Worm (Caenorhabditis elegans) whole organism, young adult: ENCODE results near the gene tat-2.

ENCODE experiments used
- B0035.1 ChIP-seq: sonication (generic microtip); optimal IDR thresholded peaks from 2 replicates; lab custom pipeline; 2016; ENCODE audit warnings: missing genetic modification characterization, mild to moderate bottlenecking, missing compliant biosample characterization, missing genotype, missing genetic modification reagents
- B0336.3 ChIP-seq: fragments of 200-800 bp; sonication (Bioruptor generic); IDR thresholded peaks from 2 replicates; pipeline ENCODE4 v1.3.6; 2022; ENCODE audit warnings: missing genetic modification characterization, missing compliant biosample characterization
- D2030.7 ChIP-seq: fragments of 200-800 bp; sonication (Bioruptor generic); IDR thresholded peaks from 2 replicates; pipeline ENCODE4 v1.3.6; 2022; ENCODE audit warnings: missing genetic modification reagents, missing genetic modification characterization, missing compliant biosample characterization
- F22D6.2 ChIP-seq: sonication (generic microtip); optimal IDR thresholded peaks from 2 replicates; lab custom pipeline; 2016; ENCODE audit warnings: mild to moderate bottlenecking, missing genetic modification characterization, missing compliant biosample characterization
- F23B12.7 ChIP-seq: sonication (generic microtip); optimal IDR thresholded peaks from 2 replicates; lab custom pipeline; 2017; ENCODE audit warnings: missing genetic modification characterization, mild to moderate bottlenecking, missing compliant biosample characterization, antibody characterized with exemption, moderate library complexity; ENCODE audit not compliant: insufficient read depth
- F55B11.4 ChIP-seq: sonication (generic microtip); optimal IDR thresholded peaks from 2 replicates; lab custom pipeline; 2016; ENCODE audit warnings: missing compliant biosample characterization, missing genetic modification characterization, borderline replicate concordance; ENCODE audit not compliant: insufficient read depth
- F57A8.1 ChIP-seq: fragments of 200-800 bp; sonication (Bioruptor generic); optimal IDR thresholded peaks from 2 replicates; lab custom pipeline; 2018; ENCODE audit warnings: mild to moderate bottlenecking, missing genetic modification characterization, moderate library complexity, missing compliant biosample characterization
- Y53F4B.3 ChIP-seq: fragments of 200-800 bp; sonication (Bioruptor generic); IDR thresholded peaks from 2 replicates; pipeline ENCODE4 v1.3.6; 2022; ENCODE audit warnings: missing genetic modification reagents, missing genetic modification characterization, missing compliant biosample characterization
- Y56A3A.18 ChIP-seq: fragments of 200-800 bp; sonication (Bioruptor generic); IDR thresholded peaks from 2 replicates; pipeline ENCODE4 v1.3.6; 2022; ENCODE audit warnings: missing genetic modification reagents, missing genetic modification characterization, missing compliant biosample characterization
- ZK185.1 ChIP-seq: sonication (generic microtip); optimal IDR thresholded peaks from 2 replicates; lab custom pipeline; 2016; ENCODE audit warnings: mild to moderate bottlenecking, missing genetic modification characterization, missing compliant biosample characterization; ENCODE audit not compliant: poor library complexity, severe bottlenecking
- akir-1 ChIP-seq: fragments of 200-800 bp; sonication (Bioruptor generic); optimal IDR thresholded peaks from 2 replicates; lab custom pipeline; 2018; ENCODE audit warnings: mild to moderate bottlenecking, missing genetic modification characterization, moderate library complexity, missing compliant biosample characterization
- aptf-3 ChIP-seq: fragments of 200-800 bp; sonication (Bioruptor generic); IDR thresholded peaks from 2 replicates; pipeline ENCODE4 v1.3.6; 2022; ENCODE audit warnings: missing genetic modification characterization, missing compliant biosample characterization
- atf-7 ChIP-seq: sonication (generic microtip); optimal IDR thresholded peaks from 2 replicates; lab custom pipeline; 2017; ENCODE audit warnings: mild to moderate bottlenecking, missing genetic modification characterization, missing compliant biosample characterization
- athp-1 ChIP-seq: sonication (generic microtip); optimal IDR thresholded peaks from 2 replicates; lab custom pipeline; 2017; ENCODE audit warnings: mild to moderate bottlenecking, missing genetic modification characterization, missing compliant biosample characterization
- attf-6 ChIP-seq: fragments of 200-800 bp; sonication (Bioruptor generic); IDR thresholded peaks from 2 replicates; pipeline ENCODE4 v1.3.6; 2022; ENCODE audit warnings: missing genetic modification reagents, missing genetic modification characterization, missing compliant biosample characterization
- cebp-1 ChIP-seq, 2 experiments: fragments of 200-800 bp in 1 of 2; sonication (Bioruptor generic) in 1 of 2; sonication (generic microtip) in 1 of 2; IDR thresholded peaks in 1 of 2; optimal IDR thresholded peaks in 1 of 2; 2 replicates each; pipeline versions ENCODE4 v1.3.6 to Lab custom; 2017 to 2022; ENCODE audit warnings: missing compliant biosample characterization in 2 of 2, missing genetic modification characterization in 2 of 2, mild to moderate bottlenecking in 1 of 2, missing genetic modification reagents in 1 of 2, moderate library complexity in 1 of 2
- dox-1 ChIP-seq: fragments of 200-800 bp; sonication (Bioruptor generic); IDR thresholded peaks from 2 replicates; pipeline ENCODE4 v1.3.6; 2022; ENCODE audit warnings: missing genetic modification reagents, missing genetic modification characterization, missing compliant biosample characterization
- dpl-1 ChIP-seq: fragments of 150-350 bp; optimal IDR thresholded peaks from 2 replicates; lab custom pipeline; 2014; ENCODE audit warnings: missing biosample characterization, missing genetic modification reagents, missing genetic modification characterization
- ekl-4 ChIP-seq: fragments of 200-800 bp; sonication (Bioruptor generic); IDR thresholded peaks from 2 replicates; pipeline ENCODE4 v1.3.6; 2022; ENCODE audit warnings: missing genetic modification reagents, missing genetic modification characterization, missing compliant biosample characterization
- fkh-3 ChIP-seq: sonication (generic microtip); optimal IDR thresholded peaks from 2 replicates; lab custom pipeline; 2016; ENCODE audit warnings: mild to moderate bottlenecking, missing genetic modification characterization, missing compliant biosample characterization
- him-1 ChIP-seq: sonication (generic microtip); optimal IDR thresholded peaks from 2 replicates; lab custom pipeline; 2016; ENCODE audit warnings: missing genotype, missing genetic modification reagents, missing genetic modification characterization, missing compliant biosample characterization
- let-526 ChIP-seq: fragments of 200-800 bp; sonication (Bioruptor generic); IDR thresholded peaks from 2 replicates; pipeline ENCODE4 v1.3.6; 2022; ENCODE audit warnings: missing genetic modification reagents, missing genetic modification characterization, missing compliant biosample characterization
- let-607 ChIP-seq, 2 experiments: fragments of 200-800 bp in 1 of 2; sonication (Bioruptor generic) in 1 of 2; sonication (generic microtip) in 1 of 2; optimal IDR thresholded peaks; 2 replicates each; lab custom pipeline; 2016 to 2018; ENCODE audit warnings: mild to moderate bottlenecking in 2 of 2, missing compliant biosample characterization in 2 of 2, missing genetic modification characterization in 2 of 2, moderate library complexity in 2 of 2, missing genotype in 1 of 2
- lin-26 ChIP-seq: fragments of 200-800 bp; sonication (Bioruptor generic); IDR thresholded peaks from 2 replicates; pipeline ENCODE4 v1.3.6; 2022; ENCODE audit warnings: missing genetic modification reagents, missing genetic modification characterization, missing compliant biosample characterization
- lin-54 ChIP-seq: fragments of 200-800 bp; sonication (Bioruptor generic); optimal IDR thresholded peaks from 2 replicates; lab custom pipeline; 2018; ENCODE audit warnings: mild to moderate bottlenecking, missing genetic modification characterization, missing compliant biosample characterization
- lir-1 ChIP-seq: fragments of 200-800 bp; sonication (Bioruptor generic); conservative IDR thresholded peaks from 2 replicates; pipeline ENCODE4 v1.3.6; 2022; ENCODE audit warnings: missing genetic modification reagents, missing genetic modification characterization, missing compliant biosample characterization
- madf-3 ChIP-seq: fragments of 200-800 bp; sonication (Bioruptor generic); IDR thresholded peaks from 2 replicates; pipeline ENCODE4 v1.3.6; 2022; ENCODE audit warnings: missing genetic modification reagents, missing genetic modification characterization, missing compliant biosample characterization
- mxl-1 ChIP-seq: sonication (generic microtip); optimal IDR thresholded peaks from 2 replicates; lab custom pipeline; 2016; ENCODE audit warnings: missing genetic modification characterization, missing compliant biosample characterization
- nhr-120 ChIP-seq: fragments of 200-800 bp; sonication (Bioruptor generic); IDR thresholded peaks from 2 replicates; pipeline ENCODE4 v1.3.6; 2022; ENCODE audit warnings: missing genetic modification characterization, missing compliant biosample characterization
- nhr-179 ChIP-seq: sonication (generic microtip); optimal IDR thresholded peaks from 2 replicates; lab custom pipeline; 2016; ENCODE audit warnings: mild to moderate bottlenecking, missing genetic modification characterization, missing compliant biosample characterization
- nhr-80 ChIP-seq: sonication (generic microtip); optimal IDR thresholded peaks from 2 replicates; lab custom pipeline; 2016; ENCODE audit warnings: missing genetic modification characterization, missing compliant biosample characterization
- pbrm-1 ChIP-seq: fragments of 200-800 bp; sonication (Bioruptor generic); IDR thresholded peaks from 2 replicates; pipeline ENCODE4 v1.3.6; 2022; ENCODE audit warnings: missing genetic modification reagents, missing genetic modification characterization, missing compliant biosample characterization
- rcor-1 ChIP-seq: fragments of 200-800 bp; sonication (Bioruptor generic); IDR thresholded peaks from 2 replicates; pipeline ENCODE4 v1.3.6; 2022; ENCODE audit warnings: missing genetic modification reagents, missing genetic modification characterization, missing compliant biosample characterization
- sdz-38 ChIP-seq: sonication (generic microtip); optimal IDR thresholded peaks from 2 replicates; lab custom pipeline; 2016; ENCODE audit warnings: missing genotype, missing genetic modification characterization, missing compliant biosample characterization
- sea-2 ChIP-seq: fragments of 200-800 bp; sonication (Bioruptor generic); IDR thresholded peaks from 2 replicates; pipeline ENCODE4 v1.3.6; 2022; ENCODE audit warnings: missing genetic modification characterization, missing compliant biosample characterization
- snpc-1.3 ChIP-seq: sonication (generic microtip); optimal IDR thresholded peaks from 2 replicates; lab custom pipeline; 2017; ENCODE audit warnings: missing genetic modification characterization, mild to moderate bottlenecking, missing compliant biosample characterization, antibody characterized with exemption, moderate library complexity, missing genotype, missing genetic modification reagents; ENCODE audit not compliant: insufficient read depth
- snpc-3.4 ChIP-seq: sonication (generic microtip); optimal IDR thresholded peaks from 2 replicates; lab custom pipeline; 2017; ENCODE audit warnings: missing genetic modification characterization, mild to moderate bottlenecking, missing compliant biosample characterization, antibody characterized with exemption, moderate library complexity, missing genotype, missing genetic modification reagents
- snpc-4 ChIP-seq, 5 experiments: fragments of 150-350 bp in 1 of 5; sonication (generic microtip) in 4 of 5; optimal IDR thresholded peaks; 2 replicates each; lab custom pipeline; 2014 to 2018; ENCODE audit warnings: missing genetic modification characterization in 5 of 5, missing biosample characterization in 3 of 5, antibody characterized with exemption in 2 of 5, mild to moderate bottlenecking in 2 of 5, missing compliant biosample characterization in 2 of 5, missing genotype in 2 of 5, moderate library complexity in 2 of 5, missing genetic modification reagents in 1 of 5
- somi-1 ChIP-seq: fragments of 200-800 bp; sonication (Bioruptor generic); optimal IDR thresholded peaks from 2 replicates; lab custom pipeline; 2018; ENCODE audit warnings: mild to moderate bottlenecking, missing genetic modification characterization, missing compliant biosample characterization
- sptf-2 ChIP-seq: fragments of 200-800 bp; sonication (Bioruptor generic); optimal IDR thresholded peaks from 2 replicates; lab custom pipeline; 2018; ENCODE audit warnings: mild to moderate bottlenecking, missing genetic modification characterization, missing compliant biosample characterization
- tbp1 ChIP-seq: fragments of 200-800 bp; sonication (Bioruptor generic); optimal IDR thresholded peaks from 2 replicates; lab custom pipeline; 2018; ENCODE audit warnings: mild to moderate bottlenecking, missing genetic modification characterization, missing compliant biosample characterization
- unc-130 ChIP-seq: sonication (generic microtip); optimal IDR thresholded peaks from 2 replicates; lab custom pipeline; 2016; ENCODE audit warnings: missing genetic modification reagents, missing genetic modification characterization, missing compliant biosample characterization
- unc-62 ChIP-seq: fragments of 150-350 bp; optimal IDR thresholded peaks from 2 replicates; lab custom pipeline; 2014; ENCODE audit warnings: missing biosample characterization, missing genetic modification reagents, missing genetic modification characterization
- xnd-1 ChIP-seq: sonication (generic microtip); optimal IDR thresholded peaks from 2 replicates; lab custom pipeline; 2016; ENCODE audit warnings: missing genotype, missing genetic modification reagents, missing genetic modification characterization, missing compliant biosample characterization
- ztf-22 ChIP-seq: fragments of 200-800 bp; sonication (Bioruptor generic); optimal IDR thresholded peaks from 2 replicates; lab custom pipeline; 2018; ENCODE audit warnings: mild to moderate bottlenecking, missing genetic modification characterization, moderate library complexity, missing compliant biosample characterization
- ztf-3 ChIP-seq: fragments of 200-800 bp; sonication (Bioruptor generic); optimal IDR thresholded peaks from 2 replicates; lab custom pipeline; 2018; ENCODE audit warnings: mild to moderate bottlenecking, missing genetic modification characterization, missing compliant biosample characterization
- ztf-6 ChIP-seq: fragments of 200-800 bp; sonication (Bioruptor generic); IDR thresholded peaks from 2 replicates; pipeline ENCODE4 v1.3.6; 2022; ENCODE audit warnings: missing genetic modification reagents, missing genetic modification characterization, missing compliant biosample characterization

tat-2 gene

ce11 chrIV:4880634-4881033 lies 33.9 kb upstream of the tat-2 start (continued):
- TF ChIP-seq unc-130 (GFP tag; lab: Kevin White, UChicago) (peak; percentile 23), F23B12.7 (peak; percentile 73), F55B11.4 (tag; lab: Kevin White, UChicago) (no peak), cebp-1 (GFP tag; IDR thresholded peaks at IDR 0.05; lab: Robert Waterston, UW) (no peak), cebp-1 (tag; optimal IDR thresholded peaks at IDR 0.05; lab: Kevin White, UChicago) (no peak), xnd-1 (tag; lab: Kevin White, UChicago) (peak; percentile 14), ztf-3 (GFP tag; lab: Kevin White, UChicago) (no peak), unc-62 (GFP tag; lab: Kevin White, UChicago) (no peak), nhr-179 (tag; lab: Kevin White, UChicago) (no peak), lin-54 (peak; percentile 73), ztf-6 (no peak), let-526 (GFP tag; lab: Robert Waterston, UW) (no peak), aptf-3 (no peak), B0035.1 (tag; lab: Kevin White, UChicago) (no peak), akir-1 (GFP tag; lab: Kevin White, UChicago) (no peak), F22D6.2 (no peak), nhr-80 (tag; lab: Kevin White, UChicago) (no peak), somi-1 (GFP tag; lab: Kevin White, UChicago) (no peak), nhr-120 (no peak), B0336.3 (GFP tag; lab: Robert Waterston, UW) (no peak; the same call in 1 of the 2 replicates), Y53F4B.3 (GFP tag; lab: Robert Waterston, UW) (no peak), snpc-3.4 (tag; lab: Kevin White, UChicago) (peak; percentile 97), pbrm-1 (GFP tag; lab: Robert Waterston, UW) (peak; percentile 97), lin-26 (GFP tag; lab: Robert Waterston, UW) (peak; percentile 40; the same call in 1 of the 2 replicates), ekl-4 (GFP tag; lab: Robert Waterston, UW) (peak; percentile 87), snpc-1.3 (tag; lab: Kevin White, UChicago) (peak; percentile 97), rcor-1 (peak; percentile 96), sptf-2 (GFP tag; lab: Kevin White, UChicago) (no peak), sea-2 (GFP tag; lab: Robert Waterston, UW) (no peak), dox-1 (GFP tag; lab: Robert Waterston, UW) (no peak), let-607 (tag; optimal IDR thresholded peaks at IDR 0.05; lab: Kevin White, UChicago) (no peak), atf-7 (no peak), madf-3 (GFP tag; lab: Robert Waterston, UW) (no peak), D2030.7 (GFP tag; lab: Robert Waterston, UW) (peak; percentile 98), sdz-38 (tag; lab: Kevin White, UChicago) (no peak), athp-1 (tag; lab: Kevin White, UChicago) (no peak), F57A8.1 (no peak), Y56A3A.18 (GFP tag; lab: Robert Waterston, UW) (peak; percentile 79; the same call in 1 of the 2 replicates), dpl-1 (no peak), tbp1 (GFP tag; lab: Kevin White, UChicago) (peak; percentile 81), lir-1 (GFP tag; lab: Robert Waterston, UW) (peak; percentile 77), mxl-1 (tag; lab: Kevin White, UChicago) (peak; percentile 13), ztf-22 (no peak), fkh-3 (tag; lab: Kevin White, UChicago) (no peak), him-1 (peak; percentile 92), snpc-4 (GFP tag; optimal IDR thresholded peaks at IDR 0.05; lab: Kevin White, UChicago) (peak; percentile 99), snpc-4 (tag; optimal IDR thresholded peaks at IDR 0.05; lab: Kevin White, UChicago) (peak; percentile 98 to 99 (median 98)), ZK185.1 (no peak), attf-6 (GFP tag; lab: Robert Waterston, UW) (peak; percentile 96)
